Worm (Caenorhabditis elegans) whole organism, L4 larva: ENCODE measurements around the gene D1086.3.

Source experiments
- R02D3.7 ChIP-seq: fragments of 150-350 bp; sonication (generic microtip); optimal IDR thresholded peaks from 3 replicates; lab custom pipeline; 2014; ENCODE audit warnings: missing biosample characterization, missing genetic modification characterization
- T20F7.1 ChIP-seq: fragments of 200-800 bp; sonication (Bioruptor generic); optimal IDR thresholded peaks from 2 replicates; lab custom pipeline; 2018; ENCODE audit warnings: mild to moderate bottlenecking, missing genetic modification characterization, missing compliant biosample characterization
- Y75B8A.6 ChIP-seq: fragments of 200-800 bp; sonication (Bioruptor generic); IDR thresholded peaks from 2 replicates; pipeline ENCODE4 v1.3.6; 2022; ENCODE audit warnings: missing genetic modification reagents, missing genetic modification characterization, missing compliant biosample characterization
- aha-1 ChIP-seq: fragments of 150-350 bp; peaks from one replicate; lab custom pipeline; 2014; ENCODE audit warnings: missing biosample characterization, missing genetic modification characterization
- ama-1 ChIP-seq: fragments of 150-350 bp; optimal IDR thresholded peaks from 2 replicates; lab custom pipeline; 2014; ENCODE audit warnings: inconsistent platforms, mixed read lengths
- ces-1 ChIP-seq: fragments of 150-350 bp; sonication (generic microtip); optimal IDR thresholded peaks from 4 replicates; lab custom pipeline; 2014; ENCODE audit warnings: missing biosample characterization, missing genetic modification reagents, missing genetic modification characterization
- ctbp-1 ChIP-seq: fragments of 200-800 bp; sonication (Bioruptor generic); IDR thresholded peaks from 2 replicates; pipeline ENCODE4 v1.3.6; 2022; ENCODE audit warnings: missing genetic modification reagents, missing genetic modification characterization, missing compliant biosample characterization
- duxl-1 ChIP-seq: sonication (generic microtip); optimal IDR thresholded peaks from 2 replicates; lab custom pipeline; 2016; ENCODE audit warnings: mild to moderate bottlenecking, missing genetic modification characterization, moderate library complexity, missing compliant biosample characterization; ENCODE audit not compliant: poor library complexity
- fkh-10 ChIP-seq: fragments of 150-350 bp; optimal IDR thresholded peaks from 2 replicates; lab custom pipeline; 2014; ENCODE audit warnings: missing biosample characterization, missing genetic modification reagents, missing genetic modification characterization
- fos-1 ChIP-seq: fragments of 150-350 bp; optimal IDR thresholded peaks from 2 replicates; lab custom pipeline; 2014; ENCODE audit warnings: missing biosample characterization, missing genetic modification characterization
- hlh-11 ChIP-seq: fragments of 200-800 bp; sonication (Bioruptor generic); optimal IDR thresholded peaks from 2 replicates; lab custom pipeline; 2018; ENCODE audit warnings: mild to moderate bottlenecking, missing genetic modification characterization, missing compliant biosample characterization
- lsy-2 ChIP-seq, 2 experiments: fragments of 150-350 bp in 1 of 2; sonication (generic microtip) in 1 of 2; optimal IDR thresholded peaks; 2 replicates each; lab custom pipeline; 2014 to 2017; ENCODE audit warnings: missing biosample characterization in 2 of 2, missing genetic modification characterization in 2 of 2
- madf-9 ChIP-seq: fragments of 200-800 bp; sonication (Bioruptor generic); conservative IDR thresholded peaks from 2 replicates; pipeline ENCODE4 v1.3.6; 2022; ENCODE audit warnings: missing genetic modification reagents, missing genetic modification characterization, missing compliant biosample characterization
- mep-1 ChIP-seq: fragments of 150-350 bp; sonication (generic microtip); optimal IDR thresholded peaks from 3 replicates; lab custom pipeline; 2014; ENCODE audit warnings: missing biosample characterization, missing genetic modification characterization
- mxl-2 ChIP-seq: fragments of 200-800 bp; sonication (Bioruptor generic); conservative IDR thresholded peaks from 2 replicates; pipeline ENCODE4 v1.3.6; 2022; ENCODE audit warnings: missing genetic modification reagents, missing genetic modification characterization, missing compliant biosample characterization
- nhr-111 ChIP-seq: fragments of 200-800 bp; sonication (Bioruptor generic); optimal IDR thresholded peaks from 2 replicates; lab custom pipeline; 2018; ENCODE audit warnings: mild to moderate bottlenecking, missing genetic modification characterization, missing compliant biosample characterization
- nhr-25 ChIP-seq: sonication (generic microtip); optimal IDR thresholded peaks from 2 replicates; lab custom pipeline; 2017; ENCODE audit warnings: missing genetic modification characterization, mild to moderate bottlenecking, missing compliant biosample characterization, antibody characterized with exemption, moderate library complexity, borderline replicate concordance; ENCODE audit not compliant: insufficient read depth
- nhr-41 ChIP-seq: fragments of 200-800 bp; sonication (Bioruptor generic); IDR thresholded peaks from 2 replicates; pipeline ENCODE4 v1.3.6; 2022; ENCODE audit warnings: missing genetic modification reagents, missing genetic modification characterization, missing compliant biosample characterization
- nhr-6 ChIP-seq: fragments of 150-350 bp; optimal IDR thresholded peaks from 2 replicates; lab custom pipeline; 2014; ENCODE audit warnings: missing biosample characterization, missing genetic modification characterization
- php-3 ChIP-seq: fragments of 200-800 bp; sonication (Bioruptor generic); IDR thresholded peaks from 2 replicates; pipeline ENCODE4 v1.3.6; 2022; ENCODE audit warnings: missing genetic modification reagents, missing genetic modification characterization, missing compliant biosample characterization
- sdz-12 ChIP-seq: fragments of 200-800 bp; sonication (Bioruptor generic); optimal IDR thresholded peaks from 2 replicates; lab custom pipeline; 2018; ENCODE audit warnings: mild to moderate bottlenecking, missing genetic modification characterization, missing compliant biosample characterization
- set-16 ChIP-seq: fragments of 200-800 bp; sonication (Bioruptor generic); IDR thresholded peaks from 2 replicates; pipeline ENCODE4 v1.3.6; 2022; ENCODE audit warnings: missing genetic modification reagents, missing genetic modification characterization, missing compliant biosample characterization
- snpc-4 ChIP-seq: fragments of 150-350 bp; optimal IDR thresholded peaks from 2 replicates; lab custom pipeline; 2014; ENCODE audit warnings: missing biosample characterization, missing genetic modification characterization
- unc-62 ChIP-seq, 3 experiments: fragments of 150-350 bp in 1 of 3; sonication (generic microtip); optimal IDR thresholded peaks in 2 of 3; peaks in 1 of 3; 1 replicate in 1 of 3; 2 replicates in 2 of 3; lab custom pipeline; 2014 to 2017; ENCODE audit warnings: missing biosample characterization in 3 of 3, missing genetic modification characterization in 3 of 3, missing genetic modification reagents in 3 of 3, missing genotype in 1 of 3
- ztf-7 ChIP-seq: fragments of 150-350 bp; optimal IDR thresholded peaks from 2 replicates; lab custom pipeline; 2014; ENCODE audit warnings: missing biosample characterization, missing genetic modification characterization

Gene D1086.3

DNA sequence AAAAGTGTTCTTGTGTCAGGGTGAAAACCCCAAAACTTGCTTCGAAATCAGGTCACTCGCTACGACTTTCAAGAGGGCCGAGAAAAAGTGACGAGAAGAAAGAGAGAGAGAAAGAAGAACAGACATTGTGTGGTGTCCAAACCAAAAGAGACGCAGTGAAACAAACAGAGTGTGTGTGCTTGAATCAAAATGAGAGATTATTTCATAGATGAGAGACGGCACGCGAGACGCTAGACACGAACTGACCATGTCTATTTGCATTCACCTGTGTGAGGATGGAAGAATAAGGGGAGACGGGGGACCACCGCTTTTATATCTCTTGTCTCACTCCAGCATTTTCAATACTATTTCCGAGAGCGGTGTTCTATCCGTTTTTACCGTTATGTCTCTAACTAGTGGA lies 43.6 kb downstream of the D1086.3 start (continued):
- peak; percentile 89 for TF ChIP-seq hlh-11
- TF ChIP-seq fkh-10 (GFP tag; lab: Kevin White, UChicago) = no peak
- no peak for TF ChIP-seq Y75B8A.6 (GFP tag; lab: Robert Waterston, UW)
- TF ChIP-seq ztf-7 (tag; lab: Kevin White, UChicago) = no peak

ce11 chrV:14137766-14138165 lies 45.2 kb downstream of the D1086.3 start, which contains the start of gene AH10.4:
Gene AH10.4 (minus strand): TSS chrV:14137866.
- peak; percentile 42; the same call in 1 of the 2 replicates for TF ChIP-seq set-16 (GFP tag; lab: Robert Waterston, UW)
- TF ChIP-seq, all 104 proteins: peak for 1; not testable (repeated sequence) for 103

ce11 chrV:14139252-14140100 lies 46.9 kb downstream of the D1086.3 start:
- TF ChIP-seq ama-1 (lab: Kevin White, UChicago) = no peak
- peak; percentile 10 for TF ChIP-seq hlh-11
- no peak for TF ChIP-seq php-3
- TF ChIP-seq sdz-12 = no peak
- TF ChIP-seq T20F7.1 (GFP tag; lab: Kevin White, UChicago) = no peak
- peak; percentile 10 for TF ChIP-seq nhr-25 (tag; lab: Kevin White, UChicago)
- TF ChIP-seq nhr-6 = peak; percentile 61
- no peak for TF ChIP-seq nhr-111 (GFP tag; lab: Kevin White, UChicago)
- no peak for TF ChIP-seq mxl-2 (GFP tag; lab: Robert Waterston, UW)
- TF ChIP-seq mep-1 (tag; lab: Kevin White, UChicago) = peak; percentile 24
- no peak for TF ChIP-seq fos-1 (tag; lab: Kevin White, UChicago)
- TF ChIP-seq aha-1 = peak; percentile 67

ce11 chrV:14140733-14141132 lies 48.1 kb downstream of the D1086.3 start:
- TF ChIP-seq fkh-10 (GFP tag; lab: Kevin White, UChicago) (peak; percentile 82), madf-9 (no peak), snpc-4 (no peak), ctbp-1 (GFP tag; lab: Robert Waterston, UW) (0 out of 2 replicates have a peak, but pooled peaks have one; percentile 8), lsy-2 (tag; optimal IDR thresholded peaks at IDR 0.05; lab: Kevin White, UChicago) (peak in 1 of 2 experiments; percentile 4), ces-1 (GFP tag; lab: Kevin White, UChicago) (peak; percentile 96)

ce11 chrV:14141846-14142245 lies 49.3 kb downstream of the D1086.3 start:
- TF ChIP-seq unc-62 (GFP tag; optimal IDR thresholded peaks at IDR 0.05 in 1 of 2; lab: Kevin White, UChicago) (peak in 1 of 2 experiments; percentile 92), unc-62 (tag; optimal IDR thresholded peaks at IDR 0.05; lab: Kevin White, UChicago) (no peak), R02D3.7 (tag; lab: Kevin White, UChicago) (no peak), snpc-4 (no peak), nhr-41 (GFP tag; lab: Robert Waterston, UW) (no peak), duxl-1 (tag; lab: Kevin White, UChicago) (no peak)
